Fruit fly (Drosophila melanogaster) whole organism: Measurements from ENCODE around the gene wrm2.

ENCODE experiments used
- CG8478 ChIP-seq: fragments of >200 bp; optimal IDR thresholded peaks from 2 replicates; lab custom pipeline; 2018; ENCODE audit warnings: inconsistent platforms
- Dll ChIP-seq: fragments of >200 bp; optimal IDR thresholded peaks from 2 replicates; lab custom pipeline; 2017
- EcR ChIP-seq, 2 experiments: fragments of >200 bp; optimal IDR thresholded peaks; 2 replicates each; lab custom pipeline; 2017; ENCODE audit warnings: missing biosample characterization in 2 of 2, missing genetic modification characterization in 2 of 2, missing genetic modification reagents in 2 of 2
- pan ChIP-seq: fragments of >200 bp; optimal IDR thresholded peaks from 2 replicates; lab custom pipeline; 2017
- psq ChIP-seq: fragments of >200 bp; optimal IDR thresholded peaks from 2 replicates; lab custom pipeline; 2017
- usp ChIP-seq: fragments of >200 bp; optimal IDR thresholded peaks from 2 replicates; lab custom pipeline; 2017; ENCODE audit warnings: missing biosample characterization, missing genetic modification characterization, mixed read lengths

Gene wrm2

dm6 chr3L:7334990-7335389, at the start of gene wrm2, which contains the start of gene wrm1:
Gene wrm2, minus strand, starts transcription at chr3L:7335226.
Gene wrm1, minus strand, starts transcription at chr3L:7335226.
- TF ChIP-seq usp (GFP tag; lab: Kevin White, UChicago) = no peak
- TF ChIP-seq pan (lab: Kevin White, UChicago) = no peak
- TF ChIP-seq CG8478 (lab: Kevin White, UChicago) = no peak

DNA sequence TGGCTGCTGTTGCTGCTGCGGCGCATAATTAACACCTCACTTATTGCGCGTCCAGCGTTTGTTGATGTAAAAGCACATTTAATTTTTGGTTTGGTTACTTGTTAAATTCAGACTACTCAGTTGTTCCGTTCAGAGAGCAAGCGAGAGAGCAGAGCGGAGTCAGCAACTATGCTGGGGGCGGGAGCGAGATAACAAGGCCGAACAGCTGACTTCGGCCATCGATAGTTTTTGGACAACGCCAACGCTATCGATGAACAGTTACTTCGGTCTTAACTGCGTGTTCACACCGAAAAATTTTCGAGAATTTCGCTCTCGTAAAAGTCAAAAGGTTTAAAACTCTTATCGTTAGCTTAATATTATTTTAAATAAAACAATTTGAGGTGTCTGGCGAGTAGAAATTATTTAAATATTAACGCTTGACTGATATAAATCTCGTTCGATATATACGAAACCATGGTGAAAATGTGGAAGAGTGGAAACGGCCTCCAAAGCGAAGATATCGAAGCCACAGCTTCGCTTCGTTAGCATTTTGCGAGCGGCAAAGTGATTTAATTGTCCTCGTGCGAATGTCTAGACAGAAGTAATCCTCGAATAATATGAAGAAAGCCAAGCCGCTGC, 46.4 kb upstream of the wrm2 start, which contains the start of the genes SMSr and smid:
SMSr (minus strand) TSS at position 116 of the 618 bp plus-strand sequence.
smid (plus strand) TSS at position 256 of the 618 bp plus-strand sequence.
- no peak for TF ChIP-seq CG8478 (lab: Kevin White, UChicago)
- TF ChIP-seq EcR (GFP tag; optimal IDR thresholded peaks at IDR 0.05; lab: Kevin White, UChicago) = no peak
- TF ChIP-seq psq (lab: Kevin White, UChicago) = no peak
- no peak for TF ChIP-seq Dll (lab: Kevin White, UChicago)
- no peak for TF ChIP-seq usp (GFP tag; lab: Kevin White, UChicago)
- no peak for TF ChIP-seq pan (lab: Kevin White, UChicago)

- no peak for TF ChIP-seq Dll (lab: Kevin White, UChicago)
Observed at dm6 chr3L:7380395-7380794, 45.4 kb upstream of the wrm2 start.

DNA sequence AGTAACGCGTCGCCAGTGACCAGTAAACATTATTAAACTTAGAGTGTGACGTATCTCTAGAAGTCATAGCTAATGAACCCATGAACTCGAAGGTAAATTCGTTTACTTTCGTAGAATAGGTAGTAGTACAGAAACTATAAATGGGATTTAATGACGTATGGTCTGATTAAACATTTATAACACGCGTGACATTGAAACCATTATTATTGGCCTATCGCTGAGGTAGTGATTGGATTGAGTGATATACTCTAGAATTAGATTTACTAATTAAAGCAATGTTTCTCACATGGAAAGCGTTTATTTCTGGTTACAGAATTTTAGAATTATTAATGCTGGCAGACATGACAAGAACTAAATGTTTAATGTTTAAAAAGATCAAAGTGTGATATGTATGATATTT, 41.8 kb upstream of the wrm2 start:
- TF ChIP-seq EcR (GFP tag; optimal IDR thresholded peaks at IDR 0.05; lab: Kevin White, UChicago) = no peak
- TF ChIP-seq psq (lab: Kevin White, UChicago) = no peak
- no peak for TF ChIP-seq pan (lab: Kevin White, UChicago)
- TF ChIP-seq CG8478 (lab: Kevin White, UChicago) = no peak
- no peak for TF ChIP-seq Dll (lab: Kevin White, UChicago)
- TF ChIP-seq usp (GFP tag; lab: Kevin White, UChicago) = no peak

dm6 chr3L:7376151-7376550, 41.1 kb upstream of the wrm2 start:
- TF ChIP-seq pan (lab: Kevin White, UChicago) = no peak
- TF ChIP-seq psq (lab: Kevin White, UChicago) = no peak
- no peak for TF ChIP-seq CG8478 (lab: Kevin White, UChicago)
- TF ChIP-seq Dll (lab: Kevin White, UChicago) = no peak
- no peak for TF ChIP-seq usp (GFP tag; lab: Kevin White, UChicago)
- no peak for TF ChIP-seq EcR (GFP tag; optimal IDR thresholded peaks at IDR 0.05; lab: Kevin White, UChicago)

- TF ChIP-seq CG8478 (lab: Kevin White, UChicago) (no peak), EcR (GFP tag; optimal IDR thresholded peaks at IDR 0.05; lab: Kevin White, UChicago) (no peak), Dll (lab: Kevin White, UChicago) (no peak), psq (lab: Kevin White, UChicago) (no peak), pan (lab: Kevin White, UChicago) (no peak), usp (GFP tag; lab: Kevin White, UChicago) (no peak)
Observed at dm6 chr3L:7371290-7371689, 36.3 kb upstream of the wrm2 start.

dm6 chr3L:7370231-7370882, 35.3 kb upstream of the wrm2 start:
- TF ChIP-seq EcR (GFP tag; optimal IDR thresholded peaks at IDR 0.05; lab: Kevin White, UChicago) (no peak), usp (GFP tag; lab: Kevin White, UChicago) (no peak), psq (lab: Kevin White, UChicago) (no peak), CG8478 (lab: Kevin White, UChicago) (peak; percentile 79)

dm6 chr3L:7369543-7369942, 34.5 kb upstream of the wrm2 start, which contains the start of gene akirin:
Gene akirin, plus strand, starts transcription at chr3L:7369843.
- TF ChIP-seq CG8478 (lab: Kevin White, UChicago) (no peak), EcR (GFP tag; optimal IDR thresholded peaks at IDR 0.05; lab: Kevin White, UChicago) (no peak), pan (lab: Kevin White, UChicago) (no peak), Dll (lab: Kevin White, UChicago) (no peak), psq (lab: Kevin White, UChicago) (no peak), usp (GFP tag; lab: Kevin White, UChicago) (no peak)

- TF ChIP-seq psq (lab: Kevin White, UChicago) (no peak), pan (lab: Kevin White, UChicago) (no peak), Dll (lab: Kevin White, UChicago) (no peak), EcR (GFP tag; optimal IDR thresholded peaks at IDR 0.05; lab: Kevin White, UChicago) (no peak), CG8478 (lab: Kevin White, UChicago) (no peak), usp (GFP tag; lab: Kevin White, UChicago) (no peak)
Observed at dm6 chr3L:7368934-7369333, 33.9 kb upstream of the wrm2 start, which contains the start of gene Sh3beta. Gene Sh3beta, minus strand, starts transcription at chr3L:7369260.

DNA sequence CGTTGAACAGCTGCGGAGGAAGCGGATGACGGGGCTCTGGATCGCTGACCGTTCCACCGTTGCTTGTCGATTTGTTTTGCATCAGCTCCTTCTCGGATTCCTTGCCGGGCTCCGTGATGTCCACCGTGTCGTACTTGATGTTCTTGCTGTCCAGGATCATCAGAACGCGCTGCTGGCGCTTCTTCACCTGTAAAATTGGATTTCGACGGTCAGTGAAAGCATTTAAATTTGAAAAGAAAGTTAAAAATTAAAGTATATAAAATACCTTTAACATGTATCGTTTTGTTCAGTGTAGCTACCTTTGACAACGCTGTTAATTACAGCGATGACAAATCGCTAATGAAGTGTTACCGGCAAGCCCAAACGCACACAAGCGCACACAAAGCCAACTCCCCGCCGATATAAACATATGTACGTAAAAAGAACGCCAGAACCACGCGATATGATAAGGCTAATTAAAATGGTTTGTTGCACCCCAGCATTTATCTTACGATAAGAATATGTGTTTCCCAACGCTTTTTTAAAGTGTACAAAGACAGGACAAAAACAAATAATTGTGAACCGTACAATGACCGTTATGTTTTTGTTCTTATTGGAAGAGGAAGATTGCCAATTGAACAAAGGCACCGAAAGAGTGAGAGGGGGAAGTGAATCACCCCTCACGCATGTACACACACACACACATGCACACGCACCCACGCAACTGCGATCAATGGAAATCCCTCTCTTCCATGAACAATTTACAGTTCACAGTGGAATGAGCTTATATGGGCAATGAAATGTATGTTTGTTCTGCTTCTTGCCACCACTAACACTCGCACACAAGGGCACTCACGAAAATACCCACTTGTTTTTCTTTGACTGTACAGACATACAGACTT, 33.0 kb upstream of the wrm2 start:
- no peak for TF ChIP-seq usp (GFP tag; lab: Kevin White, UChicago)
- no peak for TF ChIP-seq pan (lab: Kevin White, UChicago)
- TF ChIP-seq EcR (GFP tag; optimal IDR thresholded peaks at IDR 0.05; lab: Kevin White, UChicago) = no peak
- TF ChIP-seq psq (lab: Kevin White, UChicago) = no peak
- TF ChIP-seq CG8478 (lab: Kevin White, UChicago) = no peak
- no peak for TF ChIP-seq Dll (lab: Kevin White, UChicago)
